Worm (Caenorhabditis elegans): Measurements from ENCODE around the gene fbxa-32.

DNA sequence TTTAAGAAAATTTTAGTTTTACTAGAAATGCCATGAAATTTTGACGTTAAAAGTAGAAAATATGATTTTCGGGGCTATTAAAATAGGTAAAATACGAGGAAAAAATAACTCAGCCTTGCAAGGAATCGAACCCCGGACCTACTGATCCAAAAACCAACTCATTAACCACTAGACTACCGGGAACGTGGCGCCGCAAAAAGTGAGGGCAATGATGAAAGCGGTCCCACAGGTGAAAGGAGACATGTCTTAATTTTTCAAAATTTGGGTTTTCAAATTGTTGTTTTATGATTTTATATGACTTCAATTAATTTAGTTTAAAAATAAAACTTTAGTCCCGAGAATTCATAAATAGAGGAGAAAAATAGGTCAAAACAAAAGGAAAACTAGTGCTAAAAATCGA lies 38.4 kb downstream of the fbxa-32 start:
- TF ChIP-seq hmbx-1 (tag; optimal IDR thresholded peaks at IDR 0.05): no peak
- TF ChIP-seq tbx-37 (GFP tag; conservative IDR thresholded peaks at IDR 0.05): no peak
- TF ChIP-seq sea-1 (GFP tag; conservative IDR thresholded peaks at IDR 0.05): no peak
- no peak for TF ChIP-seq ets-7 (tag; optimal IDR thresholded peaks at IDR 0.05)
- TF ChIP-seq ama-1 (optimal IDR thresholded peaks at IDR 0.05): no peak
- no peak for TF ChIP-seq hmg-4 (GFP tag; optimal IDR thresholded peaks at IDR 0.05)
- TF ChIP-seq ceh-36 (tag; optimal IDR thresholded peaks at IDR 0.05): no peak
- no peak for TF ChIP-seq flt-1 (GFP tag; IDR thresholded peaks at IDR 0.05)
- no peak for TF ChIP-seq scrt-1 (GFP tag; IDR thresholded peaks at IDR 0.05)
- no peak for TF ChIP-seq B0310.2 (tag; optimal IDR thresholded peaks at IDR 0.05)
- no peak for TF ChIP-seq tbx-11 (GFP tag; IDR thresholded peaks at IDR 0.05)
- TF ChIP-seq tra-4 (tag; optimal IDR thresholded peaks at IDR 0.05): no peak
